Worm (Caenorhabditis elegans) whole organism, L4 larva: Measurements from ENCODE around the gene srbc-38.

Experiments used
- T26A8.4 ChIP-seq: fragments of 200-800 bp; sonication (Bioruptor generic); IDR thresholded peaks from 2 replicates; pipeline ENCODE4 v1.3.6; 2022; ENCODE audit warnings: missing genetic modification characterization, missing compliant biosample characterization
- Y105C5A.15 ChIP-seq: fragments of 200-800 bp; sonication (Bioruptor generic); IDR thresholded peaks from 2 replicates; pipeline ENCODE4 v1.3.6; 2022; ENCODE audit warnings: missing genetic modification characterization, missing compliant biosample characterization
- Y48G9A.11 ChIP-seq: fragments of 200-800 bp; sonication (Bioruptor generic); IDR thresholded peaks from 2 replicates; pipeline ENCODE4 v1.3.6; 2022; ENCODE audit warnings: missing genetic modification reagents, missing genetic modification characterization, missing compliant biosample characterization
- Y75B8A.6 ChIP-seq: fragments of 200-800 bp; sonication (Bioruptor generic); IDR thresholded peaks from 2 replicates; pipeline ENCODE4 v1.3.6; 2022; ENCODE audit warnings: missing genetic modification reagents, missing genetic modification characterization, missing compliant biosample characterization
- aha-1 ChIP-seq: fragments of 150-350 bp; peaks from one replicate; lab custom pipeline; 2014; ENCODE audit warnings: missing biosample characterization, missing genetic modification characterization
- ceh-32 ChIP-seq: sonication (generic microtip); optimal IDR thresholded peaks from 2 replicates; lab custom pipeline; 2016; ENCODE audit warnings: mild to moderate bottlenecking, missing genetic modification characterization, missing compliant biosample characterization; ENCODE audit not compliant: poor library complexity
- ctbp-1 ChIP-seq: fragments of 200-800 bp; sonication (Bioruptor generic); IDR thresholded peaks from 2 replicates; pipeline ENCODE4 v1.3.6; 2022; ENCODE audit warnings: missing genetic modification reagents, missing genetic modification characterization, missing compliant biosample characterization
- daf-16 ChIP-seq, 3 experiments: sonication (generic microtip); optimal IDR thresholded peaks; 2 replicates each; lab custom pipeline; 2016 to 2017; ENCODE audit warnings: missing genetic modification characterization in 3 of 3, missing genetic modification reagents in 3 of 3, mild to moderate bottlenecking in 2 of 3, missing compliant biosample characterization in 2 of 3, missing biosample characterization in 1 of 3, moderate library complexity in 1 of 3
- dmd-6 ChIP-seq: fragments of 200-800 bp; sonication (Bioruptor generic); IDR thresholded peaks from 2 replicates; pipeline ENCODE4 v1.3.6; 2022; ENCODE audit warnings: missing genetic modification reagents, missing genetic modification characterization, missing compliant biosample characterization
- dmd-9 ChIP-seq: fragments of 200-800 bp; sonication (Bioruptor generic); IDR thresholded peaks from 2 replicates; pipeline ENCODE4 v1.3.6; 2022; ENCODE audit warnings: missing genetic modification reagents, missing genetic modification characterization, missing compliant biosample characterization
- duxl-1 ChIP-seq: sonication (generic microtip); optimal IDR thresholded peaks from 2 replicates; lab custom pipeline; 2016; ENCODE audit warnings: mild to moderate bottlenecking, missing genetic modification characterization, moderate library complexity, missing compliant biosample characterization; ENCODE audit not compliant: poor library complexity
- dve-1 ChIP-seq: sonication (generic microtip); optimal IDR thresholded peaks from 2 replicates; lab custom pipeline; 2017; ENCODE audit warnings: antibody characterized with exemption, mild to moderate bottlenecking, missing genetic modification characterization, missing compliant biosample characterization; ENCODE audit not compliant: insufficient read depth
- egl-27 ChIP-seq: sonication (generic microtip); optimal IDR thresholded peaks from 3 replicates; lab custom pipeline; 2017; ENCODE audit warnings: missing biosample characterization, missing genetic modification reagents, missing genetic modification characterization
- egl-43 ChIP-seq: fragments of 200-800 bp; sonication (Bioruptor generic); IDR thresholded peaks from 2 replicates; pipeline ENCODE4 v1.3.6; 2022; ENCODE audit warnings: missing genetic modification reagents, missing genetic modification characterization, missing compliant biosample characterization
- hif-1 ChIP-seq, 2 experiments: sonication (generic microtip); optimal IDR thresholded peaks; 2 replicates each; lab custom pipeline; 2016 to 2017; ENCODE audit warnings: missing compliant biosample characterization in 2 of 2, missing genetic modification characterization in 2 of 2, missing genetic modification reagents in 2 of 2, missing genotype in 2 of 2, mild to moderate bottlenecking in 1 of 2
- hlh-11 ChIP-seq: fragments of 200-800 bp; sonication (Bioruptor generic); optimal IDR thresholded peaks from 2 replicates; lab custom pipeline; 2018; ENCODE audit warnings: mild to moderate bottlenecking, missing genetic modification characterization, missing compliant biosample characterization
- hlh-30 ChIP-seq: sonication (generic microtip); optimal IDR thresholded peaks from 2 replicates; lab custom pipeline; 2017; ENCODE audit warnings: antibody characterized with exemption, mild to moderate bottlenecking, missing genetic modification characterization, missing compliant biosample characterization; ENCODE audit not compliant: insufficient read depth
- hmg-1.1 ChIP-seq: fragments of 200-800 bp; sonication (Bioruptor generic); IDR thresholded peaks from 2 replicates; pipeline ENCODE4 v1.3.6; 2022; ENCODE audit warnings: missing genetic modification reagents, missing genetic modification characterization, missing compliant biosample characterization
- lin-1 ChIP-seq: fragments of 200-800 bp; sonication (Bioruptor generic); IDR thresholded peaks from 2 replicates; pipeline ENCODE4 v1.3.6; 2022; ENCODE audit warnings: missing genetic modification reagents, missing genetic modification characterization, missing compliant biosample characterization
- lin-13 ChIP-seq: fragments of 150-350 bp; optimal IDR thresholded peaks from 2 replicates; lab custom pipeline; 2014; ENCODE audit warnings: missing biosample characterization, missing genetic modification reagents, missing genetic modification characterization
- lin-15B ChIP-seq: fragments of 150-350 bp; sonication (generic microtip); optimal IDR thresholded peaks from 3 replicates; lab custom pipeline; 2014; ENCODE audit warnings: missing biosample characterization, missing genetic modification characterization
- lin-29 ChIP-seq: fragments of 200-800 bp; sonication (Bioruptor generic); IDR thresholded peaks from 2 replicates; pipeline ENCODE4 v1.3.6; 2022; ENCODE audit warnings: missing genetic modification reagents, missing genetic modification characterization, missing compliant biosample characterization
- lin-38 ChIP-seq: fragments of 200-800 bp; sonication (Bioruptor generic); IDR thresholded peaks from 2 replicates; pipeline ENCODE4 v1.3.6; 2022; ENCODE audit warnings: missing genetic modification reagents, missing genetic modification characterization, missing compliant biosample characterization
- lsy-2 ChIP-seq, 2 experiments: fragments of 150-350 bp in 1 of 2; sonication (generic microtip) in 1 of 2; optimal IDR thresholded peaks; 2 replicates each; lab custom pipeline; 2014 to 2017; ENCODE audit warnings: missing biosample characterization in 2 of 2, missing genetic modification characterization in 2 of 2
- madf-9 ChIP-seq: fragments of 200-800 bp; sonication (Bioruptor generic); conservative IDR thresholded peaks from 2 replicates; pipeline ENCODE4 v1.3.6; 2022; ENCODE audit warnings: missing genetic modification reagents, missing genetic modification characterization, missing compliant biosample characterization
- mdl-1 ChIP-seq, 2 experiments: fragments of 150-350 bp in 1 of 2; sonication (generic microtip) in 1 of 2; optimal IDR thresholded peaks; 2 replicates each; lab custom pipeline; 2014 to 2017; ENCODE audit warnings: missing biosample characterization in 2 of 2, missing genetic modification characterization in 2 of 2
- mep-1 ChIP-seq: fragments of 150-350 bp; sonication (generic microtip); optimal IDR thresholded peaks from 3 replicates; lab custom pipeline; 2014; ENCODE audit warnings: missing biosample characterization, missing genetic modification characterization
- mxl-2 ChIP-seq: fragments of 200-800 bp; sonication (Bioruptor generic); conservative IDR thresholded peaks from 2 replicates; pipeline ENCODE4 v1.3.6; 2022; ENCODE audit warnings: missing genetic modification reagents, missing genetic modification characterization, missing compliant biosample characterization
- mxl-3 ChIP-seq: fragments of 200-800 bp; sonication (Bioruptor generic); optimal IDR thresholded peaks from 2 replicates; lab custom pipeline; 2018; ENCODE audit warnings: mild to moderate bottlenecking, missing genetic modification characterization, missing compliant biosample characterization
- nhr-10 ChIP-seq: fragments of 150-350 bp; optimal IDR thresholded peaks from 2 replicates; lab custom pipeline; 2014; ENCODE audit warnings: missing biosample characterization, missing genetic modification characterization
- nhr-102 ChIP-seq: sonication (generic microtip); optimal IDR thresholded peaks from 2 replicates; lab custom pipeline; 2016; ENCODE audit warnings: mild to moderate bottlenecking, missing genetic modification characterization, moderate library complexity, missing compliant biosample characterization
- nhr-11 ChIP-seq: fragments of 150-350 bp; optimal IDR thresholded peaks from 2 replicates; lab custom pipeline; 2014; ENCODE audit warnings: missing biosample characterization, missing genetic modification characterization
- nhr-111 ChIP-seq: fragments of 200-800 bp; sonication (Bioruptor generic); optimal IDR thresholded peaks from 2 replicates; lab custom pipeline; 2018; ENCODE audit warnings: mild to moderate bottlenecking, missing genetic modification characterization, missing compliant biosample characterization
- nhr-237 ChIP-seq: sonication (generic microtip); optimal IDR thresholded peaks from 2 replicates; lab custom pipeline; 2017; ENCODE audit warnings: missing biosample characterization, missing genetic modification characterization
- nhr-25 ChIP-seq: sonication (generic microtip); optimal IDR thresholded peaks from 2 replicates; lab custom pipeline; 2017; ENCODE audit warnings: missing genetic modification characterization, mild to moderate bottlenecking, missing compliant biosample characterization, antibody characterized with exemption, moderate library complexity, borderline replicate concordance; ENCODE audit not compliant: insufficient read depth
- nhr-28 ChIP-seq: fragments of 150-350 bp; optimal IDR thresholded peaks from 2 replicates; lab custom pipeline; 2014; ENCODE audit warnings: missing biosample characterization, missing genetic modification characterization
- nhr-42 ChIP-seq: fragments of 200-800 bp; sonication (Bioruptor generic); IDR thresholded peaks from 2 replicates; pipeline ENCODE4 v1.3.6; 2022; ENCODE audit warnings: missing genetic modification characterization, missing compliant biosample characterization
- nhr-48 ChIP-seq: sonication (generic microtip); optimal IDR thresholded peaks from 2 replicates; lab custom pipeline; 2016; ENCODE audit warnings: mild to moderate bottlenecking, missing genetic modification characterization, missing compliant biosample characterization
- nhr-76 ChIP-seq: fragments of 150-350 bp; optimal IDR thresholded peaks from 2 replicates; lab custom pipeline; 2014; ENCODE audit warnings: missing biosample characterization, missing genetic modification characterization
- nhr-77 ChIP-seq: fragments of 150-350 bp; optimal IDR thresholded peaks from 2 replicates; lab custom pipeline; 2014; ENCODE audit warnings: missing biosample characterization, missing genetic modification characterization
- pha-4 ChIP-seq, 2 experiments: fragments of 150-350 bp in 1 of 2; fragments of 200-800 bp in 1 of 2; sonication (Bioruptor generic) in 1 of 2; IDR thresholded peaks in 1 of 2; optimal IDR thresholded peaks in 1 of 2; 2 replicates each; pipeline versions ENCODE4 v1.3.6 to Lab custom; 2014 to 2022; ENCODE audit warnings: missing genetic modification characterization in 2 of 2, missing genetic modification reagents in 2 of 2, missing biosample characterization in 1 of 2, missing compliant biosample characterization in 1 of 2
- snpc-4 ChIP-seq: fragments of 150-350 bp; optimal IDR thresholded peaks from 2 replicates; lab custom pipeline; 2014; ENCODE audit warnings: missing biosample characterization, missing genetic modification characterization
- spr-1 ChIP-seq: sonication (generic microtip); optimal IDR thresholded peaks from 2 replicates; lab custom pipeline; 2016; ENCODE audit warnings: mild to moderate bottlenecking, missing genetic modification characterization, missing compliant biosample characterization
- unc-39 ChIP-seq: sonication (generic microtip); optimal IDR thresholded peaks from 2 replicates; lab custom pipeline; 2017; ENCODE audit warnings: missing biosample characterization, missing genetic modification characterization
- zfp-2 ChIP-seq: sonication (generic microtip); optimal IDR thresholded peaks from 2 replicates; lab custom pipeline; 2016; ENCODE audit warnings: mild to moderate bottlenecking, missing genetic modification characterization, missing compliant biosample characterization
- zfp-3 ChIP-seq: fragments of 200-800 bp; sonication (Bioruptor generic); conservative IDR thresholded peaks from 2 replicates; pipeline ENCODE4 v1.3.6; 2022; ENCODE audit warnings: missing genetic modification reagents, missing genetic modification characterization, missing compliant biosample characterization
- zip-2 ChIP-seq: fragments of 150-350 bp; optimal IDR thresholded peaks from 2 replicates; lab custom pipeline; 2014; ENCODE audit warnings: missing biosample characterization, missing genetic modification characterization

The srbc-38 gene

DNA sequence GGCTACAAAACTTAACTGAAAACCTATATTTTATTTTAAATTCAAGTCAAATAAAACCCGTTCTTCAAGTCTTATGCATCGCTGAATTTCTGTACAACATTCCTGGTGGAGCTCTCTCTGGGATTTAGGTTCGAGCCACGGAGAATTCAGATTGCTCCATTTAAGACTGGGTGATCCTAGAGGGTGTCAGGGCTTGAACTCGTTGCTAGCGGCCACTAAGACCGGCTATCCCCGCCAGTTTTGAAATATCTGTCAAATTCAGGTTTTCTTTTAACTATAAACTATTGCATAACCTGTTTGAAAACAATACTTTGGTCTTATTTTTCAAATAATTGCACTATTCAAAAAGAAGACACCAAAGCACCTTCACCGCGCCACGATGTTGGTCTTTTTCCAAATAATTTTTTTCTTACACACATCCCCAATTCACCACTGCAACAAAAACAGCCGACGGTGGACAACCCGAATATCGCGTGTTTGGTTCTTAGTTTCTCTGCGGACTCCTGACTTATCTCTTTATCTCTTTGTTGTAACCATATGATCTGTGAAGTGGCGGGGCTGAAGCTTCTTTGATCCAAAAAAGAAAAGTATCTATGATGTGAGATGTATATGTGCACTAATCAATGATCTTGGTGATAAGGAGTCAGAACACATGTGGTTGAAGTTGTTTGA is 21.9 kb downstream of the srbc-38 start:
- TF ChIP-seq zfp-3 (GFP tag; lab: Robert Waterston, UW), result 0 out of 2 replicates have a peak, but pooled peaks have one; percentile 23
- peak; percentile 18 for TF ChIP-seq nhr-102 (tag; lab: Kevin White, UChicago)
- TF ChIP-seq T26A8.4 (GFP tag; lab: Robert Waterston, UW), result peak; percentile 39; the same call in 1 of the 2 replicates
- TF ChIP-seq egl-27 (tag; lab: Kevin White, UChicago), result no peak
- peak; percentile 26 to 81 for TF ChIP-seq mdl-1 (tag; optimal IDR thresholded peaks at IDR 0.05; lab: Kevin White, UChicago)
- TF ChIP-seq nhr-28 (tag; lab: Kevin White, UChicago), result peak; percentile 68
- TF ChIP-seq Y48G9A.11 (GFP tag; lab: Robert Waterston, UW), result 0 out of 2 replicates have a peak, but pooled peaks have one; percentile 10
- TF ChIP-seq hif-1 (tag; optimal IDR thresholded peaks at IDR 0.05; lab: Kevin White, UChicago), result no peak
- 0 out of 2 replicates have a peak, but pooled peaks have one; percentile 14 for TF ChIP-seq pha-4 (GFP tag; IDR thresholded peaks at IDR 0.05; lab: Robert Waterston, UW)
- no peak for TF ChIP-seq pha-4 (tag; optimal IDR thresholded peaks at IDR 0.05; lab: Kevin White, UChicago)
- TF ChIP-seq nhr-25 (tag; lab: Kevin White, UChicago), result no peak
- peak; percentile 13; the same call in 1 of the 2 replicates for TF ChIP-seq lin-38 (GFP tag; lab: Robert Waterston, UW)
- TF ChIP-seq dmd-6, result peak; percentile 13; the same call in 1 of the 2 replicates
- TF ChIP-seq lin-15B (tag; lab: Kevin White, UChicago), result no peak
- TF ChIP-seq lin-1 (GFP tag; lab: Robert Waterston, UW), result no peak
- TF ChIP-seq hlh-11, result peak; percentile 94
- peak; percentile 96 for TF ChIP-seq dve-1 (tag; lab: Kevin White, UChicago)
- peak; percentile 15 for TF ChIP-seq zip-2 (tag; lab: Kevin White, UChicago)
- no peak for TF ChIP-seq duxl-1 (tag; lab: Kevin White, UChicago)
- 0 out of 2 replicates have a peak, but pooled peaks have one; percentile 28 for TF ChIP-seq Y105C5A.15 (GFP tag; lab: Robert Waterston, UW)
- 0 out of 2 replicates have a peak, but pooled peaks have one; percentile 16 for TF ChIP-seq dmd-9 (GFP tag; lab: Robert Waterston, UW)
- peak in 1 of 2 experiments; percentile 62 for TF ChIP-seq daf-16 (GFP tag; optimal IDR thresholded peaks at IDR 0.05; lab: Kevin White, UChicago)
- peak; percentile 56 for TF ChIP-seq daf-16 (tag; optimal IDR thresholded peaks at IDR 0.05; lab: Kevin White, UChicago)
- TF ChIP-seq nhr-111 (GFP tag; lab: Kevin White, UChicago), result peak; percentile 47
- TF ChIP-seq mep-1 (tag; lab: Kevin White, UChicago), result peak; percentile 61
- TF ChIP-seq nhr-42 (GFP tag; lab: Robert Waterston, UW), result no peak
- no peak for TF ChIP-seq lin-13 (GFP tag; lab: Kevin White, UChicago)
- TF ChIP-seq nhr-76 (tag; lab: Kevin White, UChicago), result no peak
- peak; percentile 91 for TF ChIP-seq hlh-30
- TF ChIP-seq unc-39 (tag; lab: Kevin White, UChicago), result no peak
- no peak for TF ChIP-seq ceh-32
- TF ChIP-seq nhr-10 (tag; lab: Kevin White, UChicago), result peak; percentile 89
- 0 out of 2 replicates have a peak, but pooled peaks have one; percentile 26 for TF ChIP-seq hmg-1.1 (GFP tag; lab: Robert Waterston, UW)
- peak; percentile 64 for TF ChIP-seq nhr-48 (tag; lab: Kevin White, UChicago)
- no peak for TF ChIP-seq snpc-4
- no peak for TF ChIP-seq mxl-2 (GFP tag; lab: Robert Waterston, UW)
- TF ChIP-seq Y75B8A.6 (GFP tag; lab: Robert Waterston, UW), result 0 out of 2 replicates have a peak, but pooled peaks have one; percentile 10
- TF ChIP-seq madf-9 (GFP tag; lab: Robert Waterston, UW), result no peak
- peak in 1 of 2 experiments; percentile 69 for TF ChIP-seq lsy-2 (tag; optimal IDR thresholded peaks at IDR 0.05; lab: Kevin White, UChicago)
- peak; percentile 57 for TF ChIP-seq spr-1 (tag; lab: Kevin White, UChicago)
- 0 out of 2 replicates have a peak, but pooled peaks have one; percentile 4 for TF ChIP-seq egl-43 (GFP tag; lab: Robert Waterston, UW)
- no peak for TF ChIP-seq zfp-2
- TF ChIP-seq mxl-3 (GFP tag; lab: Kevin White, UChicago), result peak; percentile 59
- no peak for TF ChIP-seq nhr-237 (tag; lab: Kevin White, UChicago)
- TF ChIP-seq nhr-77, result peak; percentile 64
- peak; percentile 98 for TF ChIP-seq aha-1
- peak; percentile 69 for TF ChIP-seq nhr-11
- 0 out of 2 replicates have a peak, but pooled peaks have one; percentile 5 for TF ChIP-seq ctbp-1 (GFP tag; lab: Robert Waterston, UW)
- no peak for TF ChIP-seq lin-29 (GFP tag; lab: Robert Waterston, UW)
